Worm (Caenorhabditis elegans): Measurements from ENCODE around the gene F13A7.1.

ce11 chrV:16355941-16356340 lies 21.8 kb downstream of the F13A7.1 start:
- TF ChIP-seq ceh-18 (tag; optimal IDR thresholded peaks at IDR 0.05) = peak; percentile 87
- TF ChIP-seq lin-11 (tag; optimal IDR thresholded peaks at IDR 0.05) = no peak
- no peak for TF ChIP-seq nhr-232 (tag; optimal IDR thresholded peaks at IDR 0.05)
